Worm (Caenorhabditis elegans) whole organism, young adult: ENCODE measurements around the gene C18D11.1.

Experiments
- F22D6.2 ChIP-seq: sonication (generic microtip); optimal IDR thresholded peaks from 2 replicates; lab custom pipeline; 2016; ENCODE audit warnings: mild to moderate bottlenecking, missing genetic modification characterization, missing compliant biosample characterization
- F49E8.2 ChIP-seq: sonication (generic microtip); optimal IDR thresholded peaks from 3 replicates; lab custom pipeline; 2017; ENCODE audit warnings: missing genetic modification characterization, mild to moderate bottlenecking, missing compliant biosample characterization, antibody characterized with exemption, moderate library complexity; ENCODE audit not compliant: insufficient read depth
- dpl-1 ChIP-seq: fragments of 150-350 bp; optimal IDR thresholded peaks from 2 replicates; lab custom pipeline; 2014; ENCODE audit warnings: missing biosample characterization, missing genetic modification reagents, missing genetic modification characterization
- hlh-12 ChIP-seq: sonication (generic microtip); optimal IDR thresholded peaks from 2 replicates; lab custom pipeline; 2016; ENCODE audit warnings: missing genetic modification characterization, missing compliant biosample characterization
- lin-26 ChIP-seq: fragments of 200-800 bp; sonication (Bioruptor generic); IDR thresholded peaks from 2 replicates; pipeline ENCODE4 v1.3.6; 2022; ENCODE audit warnings: missing genetic modification reagents, missing genetic modification characterization, missing compliant biosample characterization
- lin-40 ChIP-seq: sonication (generic microtip); optimal IDR thresholded peaks from 2 replicates; lab custom pipeline; 2016; ENCODE audit warnings: missing genetic modification characterization, mild to moderate bottlenecking, missing compliant biosample characterization, missing genotype, missing genetic modification reagents
- madf-6 ChIP-seq: fragments of 200-800 bp; sonication (Bioruptor generic); IDR thresholded peaks from 2 replicates; pipeline ENCODE4 v1.3.6; 2022; ENCODE audit warnings: missing genetic modification reagents, missing genetic modification characterization, missing compliant biosample characterization
- nfya-1 ChIP-seq: sonication (generic microtip); optimal IDR thresholded peaks from 2 replicates; lab custom pipeline; 2017; ENCODE audit warnings: antibody characterized with exemption, missing compliant biosample characterization, missing genetic modification characterization, borderline replicate concordance; ENCODE audit not compliant: insufficient read depth
- pha-4 ChIP-seq: fragments of 150-350 bp; sonication (generic microtip); optimal IDR thresholded peaks from 2 replicates; lab custom pipeline; 2014; ENCODE audit warnings: missing biosample characterization, missing genetic modification reagents, missing genetic modification characterization
- rcor-1 ChIP-seq: fragments of 200-800 bp; sonication (Bioruptor generic); IDR thresholded peaks from 2 replicates; pipeline ENCODE4 v1.3.6; 2022; ENCODE audit warnings: missing genetic modification reagents, missing genetic modification characterization, missing compliant biosample characterization
- snpc-4 ChIP-seq, 5 experiments: fragments of 150-350 bp in 1 of 5; sonication (generic microtip) in 4 of 5; optimal IDR thresholded peaks; 2 replicates each; lab custom pipeline; 2014 to 2018; ENCODE audit warnings: missing genetic modification characterization in 5 of 5, missing biosample characterization in 3 of 5, antibody characterized with exemption in 2 of 5, mild to moderate bottlenecking in 2 of 5, missing compliant biosample characterization in 2 of 5, missing genotype in 2 of 5, moderate library complexity in 2 of 5, missing genetic modification reagents in 1 of 5
- tlf-1 ChIP-seq: fragments of 200-800 bp; sonication (Bioruptor generic); optimal IDR thresholded peaks from 2 replicates; lab custom pipeline; 2018; ENCODE audit warnings: mild to moderate bottlenecking, missing genetic modification characterization, missing compliant biosample characterization

ce11 chrIII:11834168-11834567, 17.8 kb downstream of the C18D11.1 start:
- TF ChIP-seq pha-4 (tag; lab: Kevin White, UChicago), result no peak
- TF ChIP-seq lin-26 (GFP tag; lab: Robert Waterston, UW), result no peak
- TF ChIP-seq rcor-1, result no peak
- no peak for TF ChIP-seq nfya-1 (tag; lab: Kevin White, UChicago)
- no peak for TF ChIP-seq F22D6.2 (tag; lab: Kevin White, UChicago)
- TF ChIP-seq dpl-1 (GFP tag; lab: Kevin White, UChicago), result no peak
- no peak for TF ChIP-seq tlf-1
- TF ChIP-seq lin-40, result no peak
- no peak for TF ChIP-seq F49E8.2 (tag; lab: Kevin White, UChicago)
- no peak for TF ChIP-seq hlh-12
- TF ChIP-seq madf-6 (GFP tag; lab: Robert Waterston, UW), result no peak
- TF ChIP-seq snpc-4 (GFP tag; optimal IDR thresholded peaks at IDR 0.05; lab: Kevin White, UChicago), result no peak
- TF ChIP-seq snpc-4 (tag; optimal IDR thresholded peaks at IDR 0.05; lab: Kevin White, UChicago), result no peak
